Fruit fly (Drosophila melanogaster): ENCODE data around the gene Prosalpha2.

Prosalpha2 gene

DNA sequence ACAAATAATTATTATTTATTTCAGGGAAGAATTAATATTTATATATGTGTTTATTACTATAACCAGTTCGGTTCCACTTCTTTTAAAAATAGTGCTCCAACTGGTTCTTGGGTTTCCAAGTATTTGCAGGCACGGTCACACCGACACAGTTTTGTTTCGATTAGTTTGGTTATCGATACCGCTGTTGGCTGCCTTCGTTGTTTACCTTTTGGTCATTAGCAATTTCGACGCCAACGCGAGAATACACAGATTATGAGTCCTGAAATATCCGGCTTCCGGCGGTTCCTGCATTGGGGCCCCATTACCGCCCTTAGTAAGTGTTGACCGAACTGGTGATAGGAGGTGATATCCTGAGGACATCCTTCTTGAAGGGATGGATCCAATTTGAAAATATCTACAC lies 23.0 kb upstream of the Prosalpha2 start, which contains the start of gene CG5196 (continued):
- peak; percentile 73 for TF ChIP-seq unc-4 (GFP tag; IDR thresholded peaks at IDR 0.05; ENCODE audit: partially characterized antibody)
- TF ChIP-seq D19A (tag; optimal IDR thresholded peaks at IDR 0.05) = peak; percentile 1
- no peak for TF ChIP-seq Dad (GFP tag; optimal IDR thresholded peaks at IDR 0.05)
- no peak for TF ChIP-seq sisA (GFP tag; IDR thresholded peaks at IDR 0.05)
- no peak for TF ChIP-seq CG2678 (tag; optimal IDR thresholded peaks at IDR 0.05)
- TF ChIP-seq Rx (GFP tag; IDR thresholded peaks at IDR 0.05) = no peak
- TF ChIP-seq E2f2 (GFP tag; IDR thresholded peaks at IDR 0.05) = peak; percentile 87
- peak; percentile 99 for TF ChIP-seq CG15514 (GFP tag; optimal IDR thresholded peaks at IDR 0.05)
- TF ChIP-seq Xbp1 (GFP tag; optimal IDR thresholded peaks at IDR 0.05) = peak; percentile 12
- peak; percentile 64 for TF ChIP-seq Dll (GFP tag; IDR thresholded peaks at IDR 0.05; ENCODE audit: partially characterized antibody)
- no peak for TF ChIP-seq CG5953 (GFP tag; IDR thresholded peaks at IDR 0.05)
- peak; percentile 41 for TF ChIP-seq Hmr (GFP tag; optimal IDR thresholded peaks at IDR 0.05)
- TF ChIP-seq nom (GFP tag; optimal IDR thresholded peaks at IDR 0.05) = peak; percentile 45
- peak; percentile 48 for TF ChIP-seq CG2712 (tag; optimal IDR thresholded peaks at IDR 0.05)
- TF ChIP-seq tll (GFP tag; optimal IDR thresholded peaks at IDR 0.05) = no peak
- no peak for TF ChIP-seq BtbVII (GFP tag; optimal IDR thresholded peaks at IDR 0.05)
- no peak for TF ChIP-seq HHEX (GFP tag; optimal IDR thresholded peaks at IDR 0.05)
- no peak for TF ChIP-seq lov (optimal IDR thresholded peaks at IDR 0.05)
- 0 out of 3 replicates have a peak, but pooled peaks have one; percentile 16 for TF ChIP-seq lov (GFP tag; IDR thresholded peaks at IDR 0.05)
- 0 out of 2 replicates have a peak, but pooled peaks have one; percentile 25 for TF ChIP-seq stc (GFP tag; IDR thresholded peaks at IDR 0.05)
- TF ChIP-seq Atf3 (GFP tag; optimal IDR thresholded peaks at IDR 0.05) = no peak
- TF ChIP-seq CG12299 (tag; optimal IDR thresholded peaks at IDR 0.05) = peak; percentile 24
- TF ChIP-seq dan (GFP tag; IDR thresholded peaks at IDR 0.05) = no peak
- no peak for TF ChIP-seq CG8359 (GFP tag; optimal IDR thresholded peaks at IDR 0.05; ENCODE audit: borderline replicate concordance)
- no peak for TF ChIP-seq CG15479 (GFP tag; optimal IDR thresholded peaks at IDR 0.05)
- peak; percentile 65 for TF ChIP-seq Scr (GFP tag; IDR thresholded peaks at IDR 0.05; ENCODE audit: partially characterized antibody)
- no peak for TF ChIP-seq disco-r (GFP tag; optimal IDR thresholded peaks at IDR 0.05)
- peak; percentile 77 for TF ChIP-seq bbx (GFP tag; IDR thresholded peaks at IDR 0.05; ENCODE audit: partially characterized antibody)
- peak; percentile 31 for TF ChIP-seq Vsx1 (GFP tag; optimal IDR thresholded peaks at IDR 0.05)
- peak; percentile 75 for TF ChIP-seq gfzf (GFP tag; optimal IDR thresholded peaks at IDR 0.05)
- TF ChIP-seq so (GFP tag; IDR thresholded peaks at IDR 0.05) = 0 out of 3 replicates have a peak, but pooled peaks have one; percentile 25
- no peak for TF ChIP-seq CG8089 (GFP tag; optimal IDR thresholded peaks at IDR 0.05)
- TF ChIP-seq CG17829 (tag; optimal IDR thresholded peaks at IDR 0.05) = peak; percentile 36
- TF ChIP-seq slp2 (GFP tag; optimal IDR thresholded peaks at IDR 0.05) = no peak
- no peak for TF ChIP-seq CG10366 (GFP tag; IDR thresholded peaks at IDR 0.05)
- peak; percentile 49 for TF ChIP-seq Med (GFP tag)
- TF ChIP-seq B-H2 (GFP tag; optimal IDR thresholded peaks at IDR 0.05) = peak; percentile 51
- TF ChIP-seq grau (tag; optimal IDR thresholded peaks at IDR 0.05) = peak; percentile 31
- TF ChIP-seq HLH3B (GFP tag; IDR thresholded peaks at IDR 0.05) = no peak
- TF ChIP-seq kni (GFP tag; optimal IDR thresholded peaks at IDR 0.05) = peak; percentile 34
- peak; percentile 52; the same call in 2 of the 3 replicates for TF ChIP-seq CG16813 (GFP tag; IDR thresholded peaks at IDR 0.05; ENCODE audit: partially characterized antibody)
- TF ChIP-seq Sox102F (GFP tag; optimal IDR thresholded peaks at IDR 0.05) = no peak
- TF ChIP-seq CG6175 (GFP tag; IDR thresholded peaks at IDR 0.05) = no peak
- TF ChIP-seq psq (GFP tag; optimal IDR thresholded peaks at IDR 0.05) = no peak
- TF ChIP-seq Atf-2 (GFP tag; optimal IDR thresholded peaks at IDR 0.05) = no peak
- TF ChIP-seq Asciz (GFP tag; optimal IDR thresholded peaks at IDR 0.05) = no peak
- peak; percentile 88 for TF ChIP-seq CG9797 (GFP tag; optimal IDR thresholded peaks at IDR 0.05)
- no peak for TF ChIP-seq NK7.1 (GFP tag; optimal IDR thresholded peaks at IDR 0.05)
- no peak for TF ChIP-seq B-H1 (GFP tag; IDR thresholded peaks at IDR 0.05)
- no peak for TF ChIP-seq Antp (GFP tag; optimal IDR thresholded peaks at IDR 0.05)

Data from whole organism, embryonic.